Fruit fly (Drosophila melanogaster) whole organism, embryonic: Measurements from ENCODE around the gene Caper.

ENCODE experiments used
- ATbp ChIP-seq: fragments of 200-800 bp; sonication (Bioruptor generic); optimal IDR thresholded peaks from 2 replicates; lab custom pipeline; 2017; ENCODE audit warnings: missing biosample characterization, mild to moderate bottlenecking, missing genetic modification characterization, missing genetic modification reagents
- Atf3 ChIP-seq: fragments of 200-800 bp; sonication (Bioruptor generic); optimal IDR thresholded peaks from 3 replicates; lab custom pipeline; 2016; ENCODE audit warnings: missing biosample characterization, missing genetic modification characterization
- Bdp1 ChIP-seq: fragments of 200-800 bp; sonication (Bioruptor generic); optimal IDR thresholded peaks from 3 replicates; lab custom pipeline; 2016; ENCODE audit warnings: missing biosample characterization, missing genetic modification characterization
- CG10267 ChIP-seq: fragments of 200-800 bp; sonication (Bioruptor generic); optimal IDR thresholded peaks from 2 replicates; lab custom pipeline; 2018; ENCODE audit warnings: missing biosample characterization, mild to moderate bottlenecking, missing genetic modification characterization, moderate library complexity
- CG10431 ChIP-seq: fragments of 200-800 bp; sonication (Bioruptor generic); optimal IDR thresholded peaks from 3 replicates; lab custom pipeline; 2018; ENCODE audit warnings: missing biosample characterization, mild to moderate bottlenecking, missing genetic modification characterization
- CG10543 ChIP-seq: fragments of 200-800 bp; sonication (Bioruptor generic); optimal IDR thresholded peaks from 3 replicates; lab custom pipeline; 2017; ENCODE audit warnings: missing biosample characterization, mild to moderate bottlenecking, missing genetic modification characterization, moderate library complexity
- CG10654 ChIP-seq: fragments of 200-800 bp; sonication (Bioruptor generic); optimal IDR thresholded peaks from 2 replicates; lab custom pipeline; 2016; ENCODE audit warnings: missing biosample characterization, missing genetic modification characterization
- CG11085 ChIP-seq: fragments of 200-800 bp; sonication (Bioruptor generic); IDR thresholded peaks from 2 replicates; pipeline ENCODE4 v1.3.6; 2022; ENCODE audit warnings: missing biosample characterization, missing genetic modification characterization
- CG1233 ChIP-seq: fragments of 200-800 bp; sonication (Bioruptor generic); optimal IDR thresholded peaks from 4 replicates; lab custom pipeline; 2018; ENCODE audit warnings: missing biosample characterization, mild to moderate bottlenecking, missing genetic modification characterization
- CG12744 ChIP-seq: fragments of 200-800 bp; sonication (Bioruptor generic); optimal IDR thresholded peaks from 2 replicates; lab custom pipeline; 2016; ENCODE audit warnings: missing biosample characterization, missing genetic modification characterization
- CG13775 ChIP-seq: fragments of 200-800 bp; sonication (Bioruptor generic); optimal IDR thresholded peaks from 3 replicates; lab custom pipeline; 2017; ENCODE audit warnings: missing biosample characterization, mild to moderate bottlenecking, missing genetic modification characterization
- CG14014 ChIP-seq: fragments of 200-800 bp; sonication (Bioruptor generic); IDR thresholded peaks from 2 replicates; pipeline ENCODE4 v1.3.6; 2022; ENCODE audit warnings: missing biosample characterization, missing genetic modification characterization
- CG14667 ChIP-seq: fragments of 200-800 bp; sonication (Bioruptor generic); IDR thresholded peaks from 2 replicates; pipeline ENCODE4 v1.3.6; 2022; ENCODE audit warnings: missing biosample characterization, missing genetic modification characterization
- CG15514 ChIP-seq: fragments of 200-800 bp; sonication (Bioruptor generic); optimal IDR thresholded peaks from 3 replicates; lab custom pipeline; 2017; ENCODE audit warnings: missing biosample characterization, missing genetic modification characterization, mild to moderate bottlenecking, moderate library complexity, missing genetic modification reagents
- CG17359 ChIP-seq: fragments of 200-800 bp; sonication (Bioruptor generic); optimal IDR thresholded peaks from 3 replicates; lab custom pipeline; 2018; ENCODE audit warnings: missing biosample characterization, mild to moderate bottlenecking, missing genetic modification characterization, moderate library complexity
- CG17829 ChIP-seq: fragments of 200-800 bp; optimal IDR thresholded peaks from 2 replicates; lab custom pipeline; 2019; ENCODE audit warnings: missing biosample characterization, mild to moderate bottlenecking, missing genetic modification characterization, moderate library complexity
- CG30403 ChIP-seq: fragments of 200-800 bp; sonication (Bioruptor generic); optimal IDR thresholded peaks from 3 replicates; lab custom pipeline; 2016; ENCODE audit warnings: missing biosample characterization, missing genetic modification characterization
- CG32532 ChIP-seq: fragments of 200-800 bp; sonication (Bioruptor generic); IDR thresholded peaks from 2 replicates; pipeline ENCODE4 v1.3.6; 2022; ENCODE audit warnings: missing biosample characterization, missing genetic modification characterization
- CG33213 ChIP-seq: fragments of 200-800 bp; sonication (Bioruptor generic); optimal IDR thresholded peaks from 3 replicates; lab custom pipeline; 2016; ENCODE audit warnings: missing biosample characterization, missing genetic modification characterization
- CG4328 ChIP-seq: fragments of 200-800 bp; sonication (Bioruptor generic); optimal IDR thresholded peaks from 3 replicates; lab custom pipeline; 2017; ENCODE audit warnings: missing biosample characterization, missing genetic modification reagents, missing genetic modification characterization
- CG7786 ChIP-seq: fragments of 200-800 bp; sonication (Bioruptor generic); optimal IDR thresholded peaks from 2 replicates; lab custom pipeline; 2016; ENCODE audit warnings: missing biosample characterization, missing genetic modification characterization
- CTCF ChIP-seq: fragments of 200-800 bp; sonication (Bioruptor generic); optimal IDR thresholded peaks from 2 replicates; lab custom pipeline; 2017; ENCODE audit warnings: missing biosample characterization, mild to moderate bottlenecking, missing genetic modification characterization, moderate library complexity
- Dad ChIP-seq: fragments of 200-800 bp; sonication (Bioruptor generic); optimal IDR thresholded peaks from 3 replicates; lab custom pipeline; 2016; ENCODE audit warnings: missing biosample characterization, missing genetic modification characterization
- Doc3 ChIP-seq: fragments of 200-800 bp; sonication (Bioruptor generic); IDR thresholded peaks from 3 replicates; pipeline ENCODE4 v1.3.6; 2022; ENCODE audit warnings: missing biosample characterization, missing genetic modification characterization; ENCODE audit not compliant: partially characterized antibody
- Dp ChIP-seq: fragments of 200-800 bp; sonication (Bioruptor generic); optimal IDR thresholded peaks from 2 replicates; lab custom pipeline; 2018; ENCODE audit warnings: missing biosample characterization, mild to moderate bottlenecking, missing genetic modification characterization, moderate library complexity
- Fer1 ChIP-seq: fragments of 200-800 bp; sonication (Bioruptor generic); optimal IDR thresholded peaks from 2 replicates; lab custom pipeline; 2017; ENCODE audit warnings: missing biosample characterization, mild to moderate bottlenecking, missing genetic modification characterization
- Fer3 ChIP-seq: fragments of 200-800 bp; sonication (Bioruptor generic); optimal IDR thresholded peaks from 2 replicates; lab custom pipeline; 2018; ENCODE audit warnings: missing biosample characterization, mild to moderate bottlenecking, missing genetic modification characterization, moderate library complexity
- HLH54F ChIP-seq: fragments of 200-800 bp; sonication (Bioruptor generic); optimal IDR thresholded peaks from 3 replicates; lab custom pipeline; 2016; ENCODE audit warnings: missing biosample characterization, missing genetic modification characterization
- Max ChIP-seq: fragments of 200-800 bp; sonication (Bioruptor generic); optimal IDR thresholded peaks from 2 replicates; lab custom pipeline; 2016; ENCODE audit warnings: missing biosample characterization, mild to moderate bottlenecking, missing genetic modification characterization
- Med ChIP-seq: fragments of 200-800 bp; sonication (Bioruptor generic); peaks from one replicate; lab custom pipeline; 2016; ENCODE audit warnings: missing biosample characterization, missing genetic modification characterization, mild to moderate bottlenecking, inconsistent platforms, moderate library complexity
- Myb ChIP-seq: fragments of 200-800 bp; sonication (Bioruptor generic); optimal IDR thresholded peaks from 2 replicates; lab custom pipeline; 2016; ENCODE audit warnings: missing biosample characterization, missing genetic modification characterization
- Rx ChIP-seq: fragments of 200-800 bp; sonication (Bioruptor generic); IDR thresholded peaks from 2 replicates; pipeline ENCODE4 v1.3.6; 2022; ENCODE audit warnings: missing biosample characterization, missing genetic modification characterization
- Usf ChIP-seq: fragments of 200-800 bp; sonication (Bioruptor generic); optimal IDR thresholded peaks from 2 replicates; lab custom pipeline; 2017; ENCODE audit warnings: missing genotype, missing biosample characterization, missing genetic modification characterization
- ash1 ChIP-seq: fragments of 200-800 bp; sonication (Bioruptor generic); optimal IDR thresholded peaks from 2 replicates; lab custom pipeline; 2018; ENCODE audit warnings: missing biosample characterization, mild to moderate bottlenecking, missing genetic modification characterization
- az2 ChIP-seq: fragments of 200-800 bp; sonication (Bioruptor generic); optimal IDR thresholded peaks from 3 replicates; lab custom pipeline; 2016; ENCODE audit warnings: missing biosample characterization, missing genetic modification characterization
- bbx ChIP-seq: fragments of 200-800 bp; sonication (Bioruptor generic); IDR thresholded peaks from 2 replicates; pipeline ENCODE4 v1.3.6; 2022; ENCODE audit warnings: missing biosample characterization, missing genetic modification characterization; ENCODE audit not compliant: partially characterized antibody
- btn ChIP-seq: fragments of 200-800 bp; sonication (Bioruptor generic); optimal IDR thresholded peaks from 2 replicates; lab custom pipeline; 2016; ENCODE audit warnings: missing biosample characterization, missing genetic modification characterization
- ewg ChIP-seq: fragments of 200-800 bp; sonication (Bioruptor generic); optimal IDR thresholded peaks from 3 replicates; lab custom pipeline; 2017; ENCODE audit warnings: mild to moderate bottlenecking, missing biosample characterization, missing genetic modification reagents, missing genetic modification characterization
- exex ChIP-seq: fragments of 200-800 bp; sonication (Bioruptor generic); optimal IDR thresholded peaks from 4 replicates; lab custom pipeline; 2018; ENCODE audit warnings: missing biosample characterization, mild to moderate bottlenecking, missing genetic modification characterization, moderate library complexity
- insv ChIP-seq, 2 experiments: fragments of 200-800 bp; sonication (Bioruptor generic); optimal IDR thresholded peaks; 3 replicates each; lab custom pipeline; 2016 to 2018; ENCODE audit warnings: missing biosample characterization in 2 of 2, missing genetic modification characterization in 2 of 2
- lmd ChIP-seq: fragments of 200-800 bp; sonication (Bioruptor generic); IDR thresholded peaks from 2 replicates; pipeline ENCODE4 v1.3.6; 2022; ENCODE audit warnings: missing biosample characterization, missing genetic modification characterization
- lov ChIP-seq, 2 experiments: fragments of 200-800 bp in 1 of 2; fragments of >200 bp in 1 of 2; sonication (Bioruptor generic) in 1 of 2; IDR thresholded peaks in 1 of 2; optimal IDR thresholded peaks in 1 of 2; 2 replicates in 1 of 2; 3 replicates in 1 of 2; pipeline versions ENCODE4 v1.3.6 to Lab custom; 2017 to 2022; ENCODE audit warnings: missing biosample characterization in 1 of 2, missing genetic modification characterization in 1 of 2
- maf-S ChIP-seq: fragments of 200-800 bp; sonication (Bioruptor generic); optimal IDR thresholded peaks from 2 replicates; lab custom pipeline; 2016; ENCODE audit warnings: missing biosample characterization, missing genetic modification characterization
- nerfin-1 ChIP-seq: fragments of 200-800 bp; sonication (Bioruptor generic); optimal IDR thresholded peaks from 3 replicates; lab custom pipeline; 2019; ENCODE audit warnings: missing biosample characterization, mild to moderate bottlenecking, missing genetic modification characterization, moderate library complexity
- pros ChIP-seq: fragments of 200-800 bp; sonication (Bioruptor generic); optimal IDR thresholded peaks from 3 replicates; lab custom pipeline; 2019; ENCODE audit warnings: missing biosample characterization, mild to moderate bottlenecking, missing genetic modification characterization, moderate library complexity
- row ChIP-seq: fragments of 200-800 bp; sonication (Bioruptor generic); IDR thresholded peaks from 3 replicates; pipeline ENCODE4 v1.3.6; 2022; ENCODE audit warnings: missing biosample characterization, missing genetic modification characterization
- tio ChIP-seq: fragments of 200-800 bp; sonication (Bioruptor generic); optimal IDR thresholded peaks from 2 replicates; lab custom pipeline; 2017; ENCODE audit warnings: missing biosample characterization, missing genetic modification characterization, inconsistent platforms
- zen ChIP-seq: fragments of 200-800 bp; sonication (Bioruptor generic); optimal IDR thresholded peaks from 3 replicates; lab custom pipeline; 2018; ENCODE audit warnings: missing biosample characterization, mild to moderate bottlenecking, missing genetic modification characterization, moderate library complexity
- zfh1 ChIP-seq: fragments of 200-800 bp; sonication (Bioruptor generic); IDR thresholded peaks from 3 replicates; pipeline ENCODE4 v1.3.6; 2022; ENCODE audit warnings: missing biosample characterization, missing genetic modification characterization

Caper gene

dm6 chr2L:7028990-7029389, 3.5 kb upstream of the Caper start (continued):
- TF ChIP-seq ATbp (GFP tag; lab: Kevin White, UChicago) (no peak), CG12744 (no peak), Myb (GFP tag; lab: Kevin White, UChicago) (peak; percentile 15), insv (GFP tag; optimal IDR thresholded peaks at IDR 0.05; lab: Kevin White, UChicago) (peak in 1 of 2 experiments; percentile 46), CTCF (GFP tag; lab: Kevin White, UChicago) (peak; percentile 74), HLH54F (no peak), btn (GFP tag; lab: Kevin White, UChicago) (no peak), Max (no peak), CG15514 (GFP tag; lab: Kevin White, UChicago) (no peak), Dp (GFP tag; lab: Kevin White, UChicago) (peak; percentile 11), bbx (peak; percentile 42; the same call in 1 of the 2 replicates), CG30403 (GFP tag; lab: Kevin White, UChicago) (no peak), CG10654 (no peak), Dad (no peak), CG7786 (GFP tag; lab: Kevin White, UChicago) (no peak), CG13775 (GFP tag; lab: Kevin White, UChicago) (no peak)
- TF ChIP-seq, all 482 proteins: peak for 10

DNA sequence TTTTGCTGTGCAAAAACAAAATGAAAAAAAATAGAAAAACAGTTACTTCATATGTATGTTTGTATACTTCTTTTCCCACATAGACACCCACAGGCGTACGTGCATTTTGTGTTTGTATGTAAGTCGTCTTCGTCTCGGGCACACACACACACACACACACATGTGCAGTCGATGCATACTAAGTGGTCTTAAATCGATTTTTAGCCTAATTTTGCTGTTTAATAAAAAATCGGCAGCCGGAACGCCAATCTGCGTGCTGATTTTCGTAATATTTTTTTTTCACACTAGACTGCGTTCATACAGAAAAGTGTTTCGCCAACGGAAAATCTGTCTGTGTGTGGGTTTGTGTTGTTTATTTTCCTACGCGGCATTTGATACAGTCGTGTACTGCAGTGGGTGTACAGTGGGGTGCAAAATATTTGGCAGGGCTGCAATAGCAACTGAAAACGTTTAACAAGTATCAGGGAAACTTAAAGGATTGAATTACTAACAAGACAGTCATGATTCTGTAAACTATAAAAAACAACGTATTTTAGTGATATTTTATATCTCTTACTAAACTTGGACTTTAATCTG, 667 bp downstream of the Caper start:
- peak; percentile 35 for TF ChIP-seq CG17829 (tag; lab: Kevin White, UChicago)
- no peak for TF ChIP-seq Atf3 (GFP tag; lab: Kevin White, UChicago)
- no peak for TF ChIP-seq CG10431
- no peak for TF ChIP-seq Usf (GFP tag; lab: Kevin White, UChicago)
- no peak for TF ChIP-seq Rx
- peak; percentile 19 for TF ChIP-seq pros (GFP tag; lab: Kevin White, UChicago)
- no peak for TF ChIP-seq Bdp1
- TF ChIP-seq ash1 (GFP tag; lab: Kevin White, UChicago): no peak
- TF ChIP-seq Fer3 (tag; lab: Kevin White, UChicago): peak; percentile 48
- peak; percentile 44; the same call in 1 of the 2 replicates for TF ChIP-seq lmd
- TF ChIP-seq CG33213 (GFP tag; lab: Kevin White, UChicago): peak; percentile 21
- no peak for TF ChIP-seq CG4328 (GFP tag; lab: Kevin White, UChicago)
- TF ChIP-seq ewg (GFP tag; lab: Kevin White, UChicago): no peak
- peak; percentile 94 for TF ChIP-seq Med (GFP tag; lab: Kevin White, UChicago)
- no peak for TF ChIP-seq zen (tag; lab: Kevin White, UChicago)
- TF ChIP-seq Dad: peak; percentile 5
- TF ChIP-seq CG14667 (GFP tag; lab: Robert Waterston, UW): no peak
- TF ChIP-seq CG10267 (tag; lab: Kevin White, UChicago): no peak
- peak; percentile 37 for TF ChIP-seq CG1233 (GFP tag; lab: Kevin White, UChicago)
- peak; percentile 24; the same call in 1 of the 3 replicates for TF ChIP-seq row (GFP tag; lab: Robert Waterston, UW)
- no peak for TF ChIP-seq Doc3 (GFP tag; lab: Robert Waterston, UW)
- TF ChIP-seq tio (GFP tag; lab: Kevin White, UChicago): no peak
- TF ChIP-seq maf-S (GFP tag; lab: Kevin White, UChicago): peak; percentile 14
- no peak for TF ChIP-seq nerfin-1 (tag; lab: Kevin White, UChicago)
- TF ChIP-seq CG32532: peak; percentile 65
- no peak for TF ChIP-seq lov (optimal IDR thresholded peaks at IDR 0.05; lab: Kevin White, UChicago)
- TF ChIP-seq lov (GFP tag; IDR thresholded peaks at IDR 0.05; lab: Robert Waterston, UW): 0 out of 3 replicates have a peak, but pooled peaks have one; percentile 12
- peak; percentile 49 for TF ChIP-seq CG17359 (tag; lab: Kevin White, UChicago)
- peak; percentile 47; the same call in 1 of the 2 replicates for TF ChIP-seq CG14014 (GFP tag; lab: Robert Waterston, UW)
- TF ChIP-seq az2 (GFP tag; lab: Kevin White, UChicago): peak; percentile 43
- peak; percentile 33 for TF ChIP-seq Fer1
- TF ChIP-seq zfh1 (GFP tag; lab: Robert Waterston, UW): peak; percentile 65; the same call in 2 of the 3 replicates
- peak; percentile 18 for TF ChIP-seq HLH54F
- peak; percentile 2 for TF ChIP-seq CG10543 (GFP tag; lab: Kevin White, UChicago)
- no peak for TF ChIP-seq exex (tag; lab: Kevin White, UChicago)
- TF ChIP-seq CG11085 (GFP tag; lab: Robert Waterston, UW): peak; percentile 36; the same call in 1 of the 2 replicates
